Worm (Caenorhabditis elegans) whole organism, L2 larva: ENCODE results near the gene mec-4.

Experiments
- R02D3.7 ChIP-seq: fragments of 150-350 bp; optimal IDR thresholded peaks from 2 replicates; lab custom pipeline; 2014; ENCODE audit warnings: missing biosample characterization, missing genetic modification characterization
- ceh-82 ChIP-seq: fragments of 150-350 bp; optimal IDR thresholded peaks from 2 replicates; lab custom pipeline; 2014; ENCODE audit warnings: missing biosample characterization, missing genetic modification characterization
- snpc-4 ChIP-seq: fragments of 150-350 bp; optimal IDR thresholded peaks from 2 replicates; lab custom pipeline; 2014; ENCODE audit warnings: missing biosample characterization, missing genetic modification characterization
- unc-39 ChIP-seq: fragments of 150-350 bp; optimal IDR thresholded peaks from 2 replicates; lab custom pipeline; 2014; ENCODE audit warnings: missing biosample characterization, missing genetic modification characterization
- ztf-4 ChIP-seq: fragments of 150-350 bp; optimal IDR thresholded peaks from 2 replicates; lab custom pipeline; 2014; ENCODE audit warnings: missing biosample characterization, missing genetic modification characterization

DNA sequence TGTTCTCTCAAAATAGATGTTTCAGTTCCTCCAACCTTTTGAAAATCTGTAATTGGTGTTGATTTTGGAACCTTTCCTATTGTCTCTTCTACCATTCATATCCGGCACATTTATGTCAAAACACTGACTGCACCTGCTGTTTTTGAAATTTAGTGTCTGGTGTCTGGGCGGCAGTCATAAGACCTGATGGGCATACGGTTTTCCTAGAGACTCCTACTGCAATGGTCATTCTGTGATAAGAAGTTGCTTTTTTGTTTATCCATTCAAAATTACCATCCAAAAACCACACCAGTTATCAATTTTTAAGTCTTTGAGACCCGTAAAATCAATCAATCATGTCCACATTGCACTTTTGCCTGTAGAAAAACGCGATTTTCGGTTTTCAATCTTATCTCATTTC lies 8.3 kb downstream of the mec-4 start:
- TF ChIP-seq R02D3.7 (tag; lab: Kevin White, UChicago) (no peak), ceh-82 (tag; lab: Kevin White, UChicago) (no peak), ztf-4 (no peak), snpc-4 (tag; lab: Kevin White, UChicago) (no peak), unc-39 (tag; lab: Kevin White, UChicago) (no peak)
